Worm (Caenorhabditis elegans) whole organism, young adult: ENCODE data around the gene T04A6.2.

Source experiments
- B0035.1 ChIP-seq: sonication (generic microtip); optimal IDR thresholded peaks from 2 replicates; lab custom pipeline; 2016; ENCODE audit warnings: missing genetic modification characterization, mild to moderate bottlenecking, missing compliant biosample characterization, missing genotype, missing genetic modification reagents
- C06A6.2 ChIP-seq: fragments of 200-800 bp; sonication (Bioruptor generic); conservative IDR thresholded peaks from 2 replicates; pipeline ENCODE4 v1.3.6; 2022; ENCODE audit warnings: missing genetic modification characterization, missing compliant biosample characterization
- C17E4.6 ChIP-seq: fragments of 200-800 bp; sonication (Bioruptor generic); IDR thresholded peaks from 2 replicates; pipeline ENCODE4 v1.3.6; 2022; ENCODE audit warnings: missing genetic modification reagents, missing genetic modification characterization, missing compliant biosample characterization
- F23B12.7 ChIP-seq: sonication (generic microtip); optimal IDR thresholded peaks from 2 replicates; lab custom pipeline; 2017; ENCODE audit warnings: missing genetic modification characterization, mild to moderate bottlenecking, missing compliant biosample characterization, antibody characterized with exemption, moderate library complexity; ENCODE audit not compliant: insufficient read depth
- F39B2.1 ChIP-seq: fragments of 200-800 bp; sonication (Bioruptor generic); IDR thresholded peaks from 2 replicates; pipeline ENCODE4 v1.3.6; 2022; ENCODE audit warnings: missing genetic modification reagents, missing genetic modification characterization, missing compliant biosample characterization
- F49E8.2 ChIP-seq: sonication (generic microtip); optimal IDR thresholded peaks from 3 replicates; lab custom pipeline; 2017; ENCODE audit warnings: missing genetic modification characterization, mild to moderate bottlenecking, missing compliant biosample characterization, antibody characterized with exemption, moderate library complexity; ENCODE audit not compliant: insufficient read depth
- F52B5.7 ChIP-seq: sonication (generic microtip); optimal IDR thresholded peaks from 2 replicates; lab custom pipeline; 2016; ENCODE audit warnings: mild to moderate bottlenecking, missing genetic modification characterization, missing compliant biosample characterization
- K12H6.12 ChIP-seq: fragments of 200-800 bp; sonication (Bioruptor generic); optimal IDR thresholded peaks from 2 replicates; lab custom pipeline; 2018; ENCODE audit warnings: mild to moderate bottlenecking, missing genetic modification characterization, missing compliant biosample characterization
- Y53F4B.3 ChIP-seq: fragments of 200-800 bp; sonication (Bioruptor generic); IDR thresholded peaks from 2 replicates; pipeline ENCODE4 v1.3.6; 2022; ENCODE audit warnings: missing genetic modification reagents, missing genetic modification characterization, missing compliant biosample characterization
- Y95B8A.8 ChIP-seq: fragments of 200-800 bp; sonication (Bioruptor generic); IDR thresholded peaks from 2 replicates; pipeline ENCODE4 v1.3.6; 2022; ENCODE audit warnings: missing genetic modification reagents, missing genetic modification characterization, missing compliant biosample characterization
- ZK185.1 ChIP-seq: sonication (generic microtip); optimal IDR thresholded peaks from 2 replicates; lab custom pipeline; 2016; ENCODE audit warnings: mild to moderate bottlenecking, missing genetic modification characterization, missing compliant biosample characterization; ENCODE audit not compliant: poor library complexity, severe bottlenecking
- akir-1 ChIP-seq: fragments of 200-800 bp; sonication (Bioruptor generic); optimal IDR thresholded peaks from 2 replicates; lab custom pipeline; 2018; ENCODE audit warnings: mild to moderate bottlenecking, missing genetic modification characterization, moderate library complexity, missing compliant biosample characterization
- aptf-3 ChIP-seq: fragments of 200-800 bp; sonication (Bioruptor generic); IDR thresholded peaks from 2 replicates; pipeline ENCODE4 v1.3.6; 2022; ENCODE audit warnings: missing genetic modification characterization, missing compliant biosample characterization
- atf-7 ChIP-seq: sonication (generic microtip); optimal IDR thresholded peaks from 2 replicates; lab custom pipeline; 2017; ENCODE audit warnings: mild to moderate bottlenecking, missing genetic modification characterization, missing compliant biosample characterization
- bed-2 ChIP-seq: fragments of 200-800 bp; sonication (Bioruptor generic); IDR thresholded peaks from 2 replicates; pipeline ENCODE4 v1.3.6; 2022; ENCODE audit warnings: missing genetic modification reagents, missing genetic modification characterization, missing compliant biosample characterization
- ceh-100 ChIP-seq: fragments of 200-800 bp; sonication (Bioruptor generic); IDR thresholded peaks from 2 replicates; pipeline ENCODE4 v1.3.6; 2022; ENCODE audit warnings: missing genetic modification reagents, missing genetic modification characterization, missing compliant biosample characterization
- ceh-79 ChIP-seq: sonication (generic microtip); optimal IDR thresholded peaks from 2 replicates; lab custom pipeline; 2017; ENCODE audit warnings: mild to moderate bottlenecking, missing genetic modification characterization, missing compliant biosample characterization
- ceh-91 ChIP-seq: fragments of 200-800 bp; sonication (Bioruptor generic); IDR thresholded peaks from 2 replicates; pipeline ENCODE4 v1.3.6; 2022; ENCODE audit warnings: missing genetic modification reagents, missing genetic modification characterization, missing compliant biosample characterization
- chd-7 ChIP-seq: sonication (generic microtip); optimal IDR thresholded peaks from 2 replicates; lab custom pipeline; 2016; ENCODE audit warnings: mild to moderate bottlenecking, missing genetic modification characterization, moderate library complexity, missing compliant biosample characterization
- dox-1 ChIP-seq: fragments of 200-800 bp; sonication (Bioruptor generic); IDR thresholded peaks from 2 replicates; pipeline ENCODE4 v1.3.6; 2022; ENCODE audit warnings: missing genetic modification reagents, missing genetic modification characterization, missing compliant biosample characterization
- efl-1 ChIP-seq: fragments of 150-350 bp; optimal IDR thresholded peaks from 2 replicates; lab custom pipeline; 2014; ENCODE audit warnings: missing biosample characterization, missing genetic modification reagents, missing genetic modification characterization
- egl-44 ChIP-seq: fragments of 200-800 bp; sonication (Bioruptor generic); IDR thresholded peaks from 2 replicates; pipeline ENCODE4 v1.3.6; 2022; ENCODE audit warnings: missing genetic modification reagents, missing genetic modification characterization, missing compliant biosample characterization
- ekl-4 ChIP-seq: fragments of 200-800 bp; sonication (Bioruptor generic); IDR thresholded peaks from 2 replicates; pipeline ENCODE4 v1.3.6; 2022; ENCODE audit warnings: missing genetic modification reagents, missing genetic modification characterization, missing compliant biosample characterization
- ets-4 ChIP-seq: fragments of 200-800 bp; sonication (Bioruptor generic); optimal IDR thresholded peaks from 2 replicates; lab custom pipeline; 2018; ENCODE audit warnings: mild to moderate bottlenecking, missing genetic modification characterization, missing compliant biosample characterization
- fkh-3 ChIP-seq: sonication (generic microtip); optimal IDR thresholded peaks from 2 replicates; lab custom pipeline; 2016; ENCODE audit warnings: mild to moderate bottlenecking, missing genetic modification characterization, missing compliant biosample characterization
- hlh-12 ChIP-seq: sonication (generic microtip); optimal IDR thresholded peaks from 2 replicates; lab custom pipeline; 2016; ENCODE audit warnings: missing genetic modification characterization, missing compliant biosample characterization
- hmg-20 ChIP-seq: fragments of 200-800 bp; sonication (Bioruptor generic); IDR thresholded peaks from 2 replicates; pipeline ENCODE4 v1.3.6; 2022; ENCODE audit warnings: missing genetic modification reagents, missing genetic modification characterization, missing compliant biosample characterization
- lag-1 ChIP-seq: fragments of 200-800 bp; sonication (Bioruptor generic); IDR thresholded peaks from 2 replicates; pipeline ENCODE4 v1.3.6; 2022; ENCODE audit warnings: missing genetic modification reagents, missing genetic modification characterization, missing compliant biosample characterization
- let-526 ChIP-seq: fragments of 200-800 bp; sonication (Bioruptor generic); IDR thresholded peaks from 2 replicates; pipeline ENCODE4 v1.3.6; 2022; ENCODE audit warnings: missing genetic modification reagents, missing genetic modification characterization, missing compliant biosample characterization
- lsy-27 ChIP-seq: sonication (generic microtip); optimal IDR thresholded peaks from 2 replicates; lab custom pipeline; 2017; ENCODE audit warnings: missing genetic modification characterization, mild to moderate bottlenecking, missing compliant biosample characterization, antibody characterized with exemption, missing genotype, borderline replicate concordance; ENCODE audit not compliant: insufficient read depth
- madf-10 ChIP-seq: sonication (generic microtip); optimal IDR thresholded peaks from 2 replicates; lab custom pipeline; 2016; ENCODE audit warnings: mild to moderate bottlenecking, missing genetic modification characterization, missing compliant biosample characterization
- madf-8 ChIP-seq: fragments of 200-800 bp; sonication (Bioruptor generic); conservative IDR thresholded peaks from 2 replicates; pipeline ENCODE4 v1.3.6; 2022; ENCODE audit warnings: missing genetic modification reagents, missing genetic modification characterization, missing compliant biosample characterization
- mcd-1 ChIP-seq: fragments of 200-800 bp; sonication (Bioruptor generic); IDR thresholded peaks from 2 replicates; pipeline ENCODE4 v1.3.6; 2022; ENCODE audit warnings: missing genetic modification reagents, missing genetic modification characterization, missing compliant biosample characterization
- nhr-179 ChIP-seq: sonication (generic microtip); optimal IDR thresholded peaks from 2 replicates; lab custom pipeline; 2016; ENCODE audit warnings: mild to moderate bottlenecking, missing genetic modification characterization, missing compliant biosample characterization
- nhr-27 ChIP-seq: fragments of 200-800 bp; sonication (Bioruptor generic); optimal IDR thresholded peaks from 2 replicates; lab custom pipeline; 2018; ENCODE audit warnings: mild to moderate bottlenecking, missing genetic modification characterization, moderate library complexity, missing compliant biosample characterization
- pha-4 ChIP-seq: fragments of 150-350 bp; sonication (generic microtip); optimal IDR thresholded peaks from 2 replicates; lab custom pipeline; 2014; ENCODE audit warnings: missing biosample characterization, missing genetic modification reagents, missing genetic modification characterization
- snpc-1.1 ChIP-seq: sonication (generic microtip); optimal IDR thresholded peaks from 2 replicates; lab custom pipeline; 2017; ENCODE audit warnings: missing genetic modification characterization, mild to moderate bottlenecking, missing compliant biosample characterization, antibody characterized with exemption, moderate library complexity, missing genotype, missing genetic modification reagents; ENCODE audit not compliant: insufficient read depth
- snpc-1.3 ChIP-seq: sonication (generic microtip); optimal IDR thresholded peaks from 2 replicates; lab custom pipeline; 2017; ENCODE audit warnings: missing genetic modification characterization, mild to moderate bottlenecking, missing compliant biosample characterization, antibody characterized with exemption, moderate library complexity, missing genotype, missing genetic modification reagents; ENCODE audit not compliant: insufficient read depth
- somi-1 ChIP-seq: fragments of 200-800 bp; sonication (Bioruptor generic); optimal IDR thresholded peaks from 2 replicates; lab custom pipeline; 2018; ENCODE audit warnings: mild to moderate bottlenecking, missing genetic modification characterization, missing compliant biosample characterization
- sptf-2 ChIP-seq: fragments of 200-800 bp; sonication (Bioruptor generic); optimal IDR thresholded peaks from 2 replicates; lab custom pipeline; 2018; ENCODE audit warnings: mild to moderate bottlenecking, missing genetic modification characterization, missing compliant biosample characterization
- tbp1 ChIP-seq: fragments of 200-800 bp; sonication (Bioruptor generic); optimal IDR thresholded peaks from 2 replicates; lab custom pipeline; 2018; ENCODE audit warnings: mild to moderate bottlenecking, missing genetic modification characterization, missing compliant biosample characterization
- unc-130 ChIP-seq: sonication (generic microtip); optimal IDR thresholded peaks from 2 replicates; lab custom pipeline; 2016; ENCODE audit warnings: missing genetic modification reagents, missing genetic modification characterization, missing compliant biosample characterization
- unc-62 ChIP-seq: fragments of 150-350 bp; optimal IDR thresholded peaks from 2 replicates; lab custom pipeline; 2014; ENCODE audit warnings: missing biosample characterization, missing genetic modification reagents, missing genetic modification characterization
- ztf-18 ChIP-seq: sonication (generic microtip); optimal IDR thresholded peaks from 2 replicates; lab custom pipeline; 2016; ENCODE audit warnings: missing genotype, mild to moderate bottlenecking, missing genetic modification characterization, missing compliant biosample characterization
- ztf-26 ChIP-seq: sonication (generic microtip); optimal IDR thresholded peaks from 2 replicates; lab custom pipeline; 2017; ENCODE audit warnings: missing genetic modification characterization, missing compliant biosample characterization
- ztf-28 ChIP-seq: fragments of 200-800 bp; sonication (Bioruptor generic); IDR thresholded peaks from 2 replicates; pipeline ENCODE4 v1.3.6; 2022; ENCODE audit warnings: missing genetic modification reagents, missing genetic modification characterization, missing compliant biosample characterization
- ztf-3 ChIP-seq: fragments of 200-800 bp; sonication (Bioruptor generic); optimal IDR thresholded peaks from 2 replicates; lab custom pipeline; 2018; ENCODE audit warnings: mild to moderate bottlenecking, missing genetic modification characterization, missing compliant biosample characterization

T04A6.2 gene

ce11 chrIII:7641337-7641736 lies 26.7 kb downstream of the T04A6.2 start:
- TF ChIP-seq C17E4.6 (GFP tag; lab: Robert Waterston, UW) (no peak), aptf-3 (GFP tag; lab: Robert Waterston, UW) (no peak), madf-8 (no peak), ztf-26 (tag; lab: Kevin White, UChicago) (no peak), madf-10 (tag; lab: Kevin White, UChicago) (no peak), K12H6.12 (tag; lab: Kevin White, UChicago) (no peak), nhr-179 (no peak), fkh-3 (tag; lab: Kevin White, UChicago) (no peak), unc-130 (GFP tag; lab: Kevin White, UChicago) (no peak), F39B2.1 (GFP tag; lab: Robert Waterston, UW) (no peak), somi-1 (GFP tag; lab: Kevin White, UChicago) (no peak), hmg-20 (GFP tag; lab: Robert Waterston, UW) (no peak), sptf-2 (GFP tag; lab: Kevin White, UChicago) (no peak), mcd-1 (GFP tag; lab: Robert Waterston, UW) (no peak), ceh-79 (tag; lab: Kevin White, UChicago) (no peak), dox-1 (no peak), ztf-3 (GFP tag; lab: Kevin White, UChicago) (no peak), lag-1 (GFP tag; lab: Robert Waterston, UW) (no peak)

ce11 chrIII:7642015-7642414 lies 27.4 kb downstream of the T04A6.2 start:
- TF ChIP-seq egl-44 (GFP tag; lab: Robert Waterston, UW) (0 out of 2 replicates have a peak, but pooled peaks have one; percentile 19), tbp1 (GFP tag; lab: Kevin White, UChicago) (peak; percentile 92), Y53F4B.3 (GFP tag; lab: Robert Waterston, UW) (no peak), B0035.1 (no peak), hlh-12 (tag; lab: Kevin White, UChicago) (peak; percentile 61), chd-7 (tag; lab: Kevin White, UChicago) (peak; percentile 3), ztf-28 (GFP tag; lab: Robert Waterston, UW) (0 out of 2 replicates have a peak, but pooled peaks have one; percentile 42), ztf-18 (tag; lab: Kevin White, UChicago) (peak; percentile 56), atf-7 (tag; lab: Kevin White, UChicago) (no peak), snpc-1.1 (tag; lab: Kevin White, UChicago) (no peak), lag-1 (GFP tag; lab: Robert Waterston, UW) (no peak), bed-2 (GFP tag; lab: Robert Waterston, UW) (no peak), F49E8.2 (peak; percentile 45), Y95B8A.8 (0 out of 2 replicates have a peak, but pooled peaks have one; percentile 61), akir-1 (GFP tag; lab: Kevin White, UChicago) (no peak), F52B5.7 (tag; lab: Kevin White, UChicago) (no peak), ztf-26 (tag; lab: Kevin White, UChicago) (no peak), F23B12.7 (tag; lab: Kevin White, UChicago) (no peak), nhr-27 (tag; lab: Kevin White, UChicago) (no peak), ceh-100 (GFP tag; lab: Robert Waterston, UW) (no peak; the same call in 1 of the 2 replicates), ztf-3 (GFP tag; lab: Kevin White, UChicago) (no peak), lsy-27 (tag; lab: Kevin White, UChicago) (peak; percentile 20), ZK185.1 (tag; lab: Kevin White, UChicago) (peak; percentile 61), pha-4 (tag; lab: Kevin White, UChicago) (no peak), ets-4 (GFP tag; lab: Kevin White, UChicago) (no peak), unc-62 (GFP tag; lab: Kevin White, UChicago) (no peak), C06A6.2 (GFP tag; lab: Robert Waterston, UW) (no peak), let-526 (GFP tag; lab: Robert Waterston, UW) (0 out of 2 replicates have a peak, but pooled peaks have one; percentile 33), snpc-1.3 (tag; lab: Kevin White, UChicago) (no peak), ceh-91 (GFP tag; lab: Robert Waterston, UW) (no peak), efl-1 (GFP tag; lab: Kevin White, UChicago) (no peak), madf-8 (no peak), ekl-4 (GFP tag; lab: Robert Waterston, UW) (0 out of 2 replicates have a peak, but pooled peaks have one; percentile 26)
